Worm (Caenorhabditis elegans) whole organism, L2 larva: Measurements from ENCODE around the gene isp-1.
A peak's percentile ranks its signal among the peaks of the same experiment; 100 is the strongest.

ENCODE experiments used
- C34F6.9 ChIP-seq: fragments of 150-350 bp; optimal IDR thresholded peaks from 2 replicates; lab custom pipeline; 2014; ENCODE audit warnings: missing biosample characterization, missing genetic modification characterization
- F13H6.1 ChIP-seq: sonication (generic microtip); optimal IDR thresholded peaks from 2 replicates; lab custom pipeline; 2016; ENCODE audit warnings: missing genetic modification characterization, missing compliant biosample characterization
- R02D3.7 ChIP-seq: fragments of 150-350 bp; optimal IDR thresholded peaks from 2 replicates; lab custom pipeline; 2014; ENCODE audit warnings: missing biosample characterization, missing genetic modification characterization
- Y55F3AM.14 ChIP-seq: fragments of 200-800 bp; sonication (Bioruptor generic); optimal IDR thresholded peaks from 2 replicates; lab custom pipeline; 2018; ENCODE audit warnings: mild to moderate bottlenecking, missing genetic modification characterization, missing compliant biosample characterization
- ZK546.5 ChIP-seq: sonication (generic microtip); optimal IDR thresholded peaks from 2 replicates; lab custom pipeline; 2017; ENCODE audit warnings: missing biosample characterization, missing genetic modification characterization
- alr-1 ChIP-seq: fragments of 150-350 bp; optimal IDR thresholded peaks from 2 replicates; lab custom pipeline; 2014; ENCODE audit warnings: missing biosample characterization, missing genetic modification characterization
- aly-2 ChIP-seq: fragments of 150-350 bp; optimal IDR thresholded peaks from 2 replicates; lab custom pipeline; 2014; ENCODE audit warnings: missing biosample characterization, missing genetic modification characterization
- ama-1 ChIP-seq: fragments of 150-350 bp; optimal IDR thresholded peaks from 2 replicates; lab custom pipeline; 2018; ENCODE audit warnings: inconsistent platforms
- blmp-1 ChIP-seq: sonication (generic microtip); optimal IDR thresholded peaks from 2 replicates; lab custom pipeline; 2017; ENCODE audit warnings: missing genetic modification characterization, mild to moderate bottlenecking, missing compliant biosample characterization, antibody characterized with exemption, moderate library complexity; ENCODE audit not compliant: insufficient read depth
- ceh-16 ChIP-seq: fragments of 150-350 bp; optimal IDR thresholded peaks from 2 replicates; lab custom pipeline; 2014; ENCODE audit warnings: missing biosample characterization, missing genetic modification characterization
- ceh-82 ChIP-seq: fragments of 150-350 bp; optimal IDR thresholded peaks from 2 replicates; lab custom pipeline; 2014; ENCODE audit warnings: missing biosample characterization, missing genetic modification characterization
- crh-2 ChIP-seq: sonication (generic microtip); optimal IDR thresholded peaks from 2 replicates; lab custom pipeline; 2017; ENCODE audit warnings: missing biosample characterization, missing genetic modification characterization
- dmd-4 ChIP-seq: sonication (generic microtip); optimal IDR thresholded peaks from 2 replicates; lab custom pipeline; 2017; ENCODE audit warnings: missing biosample characterization, missing genetic modification characterization
- egl-27 ChIP-seq: sonication (generic microtip); optimal IDR thresholded peaks from 3 replicates; lab custom pipeline; 2017; ENCODE audit warnings: missing biosample characterization, missing genetic modification reagents, missing genetic modification characterization
- elt-1 ChIP-seq: fragments of 150-350 bp; optimal IDR thresholded peaks from 2 replicates; lab custom pipeline; 2014; ENCODE audit warnings: missing biosample characterization, missing genetic modification characterization
- elt-3 ChIP-seq: sonication (generic microtip); optimal IDR thresholded peaks from 2 replicates; lab custom pipeline; 2017; ENCODE audit warnings: missing biosample characterization, missing genetic modification characterization
- fos-1 ChIP-seq: fragments of 150-350 bp; optimal IDR thresholded peaks from 2 replicates; lab custom pipeline; 2014; ENCODE audit warnings: missing biosample characterization, missing genetic modification characterization
- gmeb-1 ChIP-seq: fragments of 150-350 bp; optimal IDR thresholded peaks from 2 replicates; lab custom pipeline; 2014; ENCODE audit warnings: missing biosample characterization, missing genetic modification characterization
- lin-11 ChIP-seq: fragments of 150-350 bp; sonication (generic microtip); optimal IDR thresholded peaks from 2 replicates; lab custom pipeline; 2014; ENCODE audit warnings: missing biosample characterization, missing genetic modification characterization, inconsistent platforms, mixed read lengths
- lin-13 ChIP-seq: fragments of 150-350 bp; optimal IDR thresholded peaks from 2 replicates; lab custom pipeline; 2014; ENCODE audit warnings: missing biosample characterization, missing genetic modification reagents, missing genetic modification characterization
- lin-39 ChIP-seq: fragments of 150-350 bp; optimal IDR thresholded peaks from 2 replicates; lab custom pipeline; 2014; ENCODE audit warnings: missing biosample characterization, missing genetic modification reagents, missing genetic modification characterization
- lsy-2 ChIP-seq, 2 experiments: fragments of 150-350 bp in 1 of 2; sonication (generic microtip) in 1 of 2; optimal IDR thresholded peaks; 2 replicates each; lab custom pipeline; 2014 to 2017; ENCODE audit warnings: missing biosample characterization in 2 of 2, missing genetic modification characterization in 2 of 2
- mab-5 ChIP-seq: fragments of 150-350 bp; optimal IDR thresholded peaks from 2 replicates; lab custom pipeline; 2014; ENCODE audit warnings: missing biosample characterization, missing genetic modification characterization
- mbf-1 ChIP-seq: sonication (generic microtip); optimal IDR thresholded peaks from 2 replicates; lab custom pipeline; 2017; ENCODE audit warnings: missing biosample characterization, missing genetic modification characterization
- mdl-1 ChIP-seq, 2 experiments: fragments of 150-350 bp in 1 of 2; sonication (generic microtip) in 1 of 2; optimal IDR thresholded peaks; 2 replicates each; lab custom pipeline; 2017; ENCODE audit warnings: missing biosample characterization in 2 of 2, missing genetic modification characterization in 2 of 2
- nhr-10 ChIP-seq: sonication (generic microtip); optimal IDR thresholded peaks from 2 replicates; lab custom pipeline; 2017; ENCODE audit warnings: missing biosample characterization, missing genetic modification characterization
- nhr-11 ChIP-seq: fragments of 150-350 bp; optimal IDR thresholded peaks from 2 replicates; lab custom pipeline; 2014; ENCODE audit warnings: missing biosample characterization, missing genetic modification characterization
- nhr-12 ChIP-seq: fragments of 150-350 bp; optimal IDR thresholded peaks from 2 replicates; lab custom pipeline; 2014; ENCODE audit warnings: missing biosample characterization, missing genetic modification characterization
- nhr-129 ChIP-seq: fragments of 150-350 bp; optimal IDR thresholded peaks from 2 replicates; lab custom pipeline; 2014; ENCODE audit warnings: missing biosample characterization, missing genetic modification characterization
- nhr-21 ChIP-seq: fragments of 150-350 bp; optimal IDR thresholded peaks from 2 replicates; lab custom pipeline; 2014; ENCODE audit warnings: missing biosample characterization, missing genetic modification characterization
- nhr-23 ChIP-seq: fragments of 150-350 bp; optimal IDR thresholded peaks from 2 replicates; lab custom pipeline; 2014; ENCODE audit warnings: missing biosample characterization, missing genetic modification reagents, missing genetic modification characterization
- nhr-237 ChIP-seq: fragments of 150-350 bp; optimal IDR thresholded peaks from 2 replicates; lab custom pipeline; 2014; ENCODE audit warnings: missing biosample characterization, missing genetic modification characterization
- nhr-25 ChIP-seq: fragments of 150-350 bp; sonication (generic microtip); optimal IDR thresholded peaks from 3 replicates; lab custom pipeline; 2014; ENCODE audit warnings: missing biosample characterization, missing genetic modification characterization
- nhr-6 ChIP-seq: fragments of 150-350 bp; optimal IDR thresholded peaks from 2 replicates; lab custom pipeline; 2014; ENCODE audit warnings: missing biosample characterization, missing genetic modification characterization
- nhr-77 ChIP-seq: fragments of 150-350 bp; optimal IDR thresholded peaks from 2 replicates; lab custom pipeline; 2014; ENCODE audit warnings: missing biosample characterization, missing genetic modification characterization
- peb-1 ChIP-seq: fragments of 150-350 bp; optimal IDR thresholded peaks from 2 replicates; lab custom pipeline; 2014; ENCODE audit warnings: missing biosample characterization, missing genetic modification characterization
- sem-4 ChIP-seq: fragments of 150-350 bp; optimal IDR thresholded peaks from 2 replicates; lab custom pipeline; 2014; ENCODE audit warnings: missing biosample characterization, missing genetic modification reagents, missing genetic modification characterization
- skn-1 ChIP-seq: sonication (generic microtip); optimal IDR thresholded peaks from 2 replicates; lab custom pipeline; 2017; ENCODE audit warnings: missing biosample characterization, missing genetic modification characterization
- sma-3 ChIP-seq: sonication (generic microtip); optimal IDR thresholded peaks from 2 replicates; lab custom pipeline; 2016; ENCODE audit warnings: missing genetic modification reagents, missing genetic modification characterization, missing compliant biosample characterization
- sma-9 ChIP-seq, 2 experiments: fragments of 150-350 bp in 1 of 2; sonication (generic microtip) in 1 of 2; optimal IDR thresholded peaks; 2 replicates each; lab custom pipeline; 2014 to 2016; ENCODE audit warnings: missing genetic modification characterization in 2 of 2, mild to moderate bottlenecking in 1 of 2, missing biosample characterization in 1 of 2, missing compliant biosample characterization in 1 of 2, missing genetic modification reagents in 1 of 2, moderate library complexity in 1 of 2
- snpc-4 ChIP-seq: fragments of 150-350 bp; optimal IDR thresholded peaks from 2 replicates; lab custom pipeline; 2014; ENCODE audit warnings: missing biosample characterization, missing genetic modification characterization
- unc-39 ChIP-seq: fragments of 150-350 bp; optimal IDR thresholded peaks from 2 replicates; lab custom pipeline; 2014; ENCODE audit warnings: missing biosample characterization, missing genetic modification characterization
- unc-55 ChIP-seq: fragments of 150-350 bp; sonication (generic microtip); optimal IDR thresholded peaks from 3 replicates; lab custom pipeline; 2014; ENCODE audit warnings: missing biosample characterization, missing genetic modification reagents, missing genetic modification characterization
- unc-62 ChIP-seq: fragments of 150-350 bp; optimal IDR thresholded peaks from 2 replicates; lab custom pipeline; 2014; ENCODE audit warnings: missing biosample characterization, missing genetic modification reagents, missing genetic modification characterization
- zag-1 ChIP-seq: fragments of 150-350 bp; optimal IDR thresholded peaks from 2 replicates; lab custom pipeline; 2014; ENCODE audit warnings: missing biosample characterization, missing genetic modification characterization
- ztf-1 ChIP-seq: fragments of 200-800 bp; sonication (Bioruptor generic); conservative IDR thresholded peaks from 2 replicates; pipeline ENCODE4 v1.3.6; 2022; ENCODE audit warnings: missing genetic modification characterization, missing compliant biosample characterization
- ztf-11 ChIP-seq: sonication (generic microtip); optimal IDR thresholded peaks from 2 replicates; lab custom pipeline; 2017; ENCODE audit warnings: missing biosample characterization, missing genetic modification characterization
- ztf-4 ChIP-seq: fragments of 150-350 bp; optimal IDR thresholded peaks from 2 replicates; lab custom pipeline; 2014; ENCODE audit warnings: missing biosample characterization, missing genetic modification characterization

isp-1 gene

DNA sequence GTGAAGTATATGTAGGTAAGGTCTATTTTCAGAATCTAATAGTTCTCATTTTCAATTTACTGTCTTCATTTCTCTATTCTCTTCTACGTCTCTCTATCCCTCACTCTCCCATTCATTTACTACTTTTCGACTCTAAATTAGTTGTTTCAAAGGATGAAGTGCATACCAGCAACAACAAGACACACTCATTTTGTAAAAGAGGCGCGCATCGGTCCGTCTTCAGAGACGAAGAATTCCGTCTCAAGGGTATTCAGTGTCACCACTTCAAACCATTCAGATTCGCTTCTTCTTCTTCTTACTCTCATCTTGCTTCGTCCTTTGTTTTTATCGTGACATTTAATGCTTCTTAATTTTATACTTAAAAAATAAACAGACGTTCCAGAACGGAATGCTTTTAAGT, 35.5 kb upstream of the isp-1 start:
- no peak for TF ChIP-seq nhr-21 (tag; lab: Kevin White, UChicago)
- peak; percentile 43 for TF ChIP-seq nhr-25 (tag; lab: Kevin White, UChicago)

DNA sequence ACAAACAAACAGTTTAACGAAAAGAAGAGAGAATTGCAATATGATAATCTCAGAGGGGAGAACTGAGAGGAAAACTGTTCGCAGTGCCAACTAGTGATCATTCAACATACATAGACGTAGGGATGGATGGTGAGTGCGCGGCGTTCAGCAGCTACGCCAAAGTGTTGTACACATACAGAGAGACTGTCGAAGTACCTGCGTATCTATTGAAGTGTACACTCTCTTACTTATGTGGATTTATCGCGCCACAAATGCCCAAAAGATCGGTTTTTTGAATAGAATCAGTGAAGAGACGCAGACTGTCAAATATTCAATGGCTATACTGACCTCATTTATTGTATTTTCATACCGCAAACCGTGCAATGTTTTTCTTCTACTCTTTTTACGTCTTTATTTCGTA, 34.4 kb upstream of the isp-1 start:
- no peak for TF ChIP-seq nhr-12 (tag; lab: Kevin White, UChicago)
- peak; percentile 20 for TF ChIP-seq blmp-1
- no peak for TF ChIP-seq crh-2 (tag; lab: Kevin White, UChicago)
- no peak for TF ChIP-seq nhr-11 (tag; lab: Kevin White, UChicago)
- no peak for TF ChIP-seq snpc-4 (tag; lab: Kevin White, UChicago)
- TF ChIP-seq sma-9 (GFP tag; optimal IDR thresholded peaks at IDR 0.05; lab: Kevin White, UChicago): peak; percentile 19
- no peak for TF ChIP-seq sma-9 (tag; optimal IDR thresholded peaks at IDR 0.05; lab: Kevin White, UChicago)
- TF ChIP-seq nhr-21 (tag; lab: Kevin White, UChicago): peak; percentile 19
- TF ChIP-seq aly-2 (tag; lab: Kevin White, UChicago): no peak
- TF ChIP-seq sem-4 (tag; lab: Kevin White, UChicago): peak; percentile 11
- TF ChIP-seq sma-3 (GFP tag; lab: Kevin White, UChicago): peak; percentile 17
- TF ChIP-seq R02D3.7 (tag; lab: Kevin White, UChicago): no peak
- no peak for TF ChIP-seq ceh-16
- TF ChIP-seq peb-1: no peak
- TF ChIP-seq dmd-4 (tag; lab: Kevin White, UChicago): no peak
- no peak for TF ChIP-seq skn-1 (tag; lab: Kevin White, UChicago)
- TF ChIP-seq nhr-25 (tag; lab: Kevin White, UChicago): no peak
- peak; percentile 31 for TF ChIP-seq fos-1 (tag; lab: Kevin White, UChicago)
- TF ChIP-seq elt-1: no peak
- no peak for TF ChIP-seq unc-62 (GFP tag; lab: Kevin White, UChicago)
- TF ChIP-seq ztf-4 (tag; lab: Kevin White, UChicago): no peak
- TF ChIP-seq nhr-6 (tag; lab: Kevin White, UChicago): no peak
- TF ChIP-seq C34F6.9 (tag; lab: Kevin White, UChicago): no peak
- TF ChIP-seq elt-3 (tag; lab: Kevin White, UChicago): no peak
- TF ChIP-seq nhr-77: no peak
- TF ChIP-seq gmeb-1 (tag; lab: Kevin White, UChicago): no peak
- TF ChIP-seq unc-39 (tag; lab: Kevin White, UChicago): no peak
- no peak for TF ChIP-seq zag-1 (tag; lab: Kevin White, UChicago)
- no peak for TF ChIP-seq mab-5 (tag; lab: Kevin White, UChicago)
- TF ChIP-seq mbf-1 (tag; lab: Kevin White, UChicago): no peak
- no peak for TF ChIP-seq lsy-2 (tag; optimal IDR thresholded peaks at IDR 0.05; lab: Kevin White, UChicago)
- TF ChIP-seq lin-39: no peak
- no peak for TF ChIP-seq nhr-129 (tag; lab: Kevin White, UChicago)
- no peak for TF ChIP-seq lin-11 (tag; lab: Kevin White, UChicago)
- no peak for TF ChIP-seq ceh-82 (tag; lab: Kevin White, UChicago)
- no peak for TF ChIP-seq alr-1 (tag; lab: Kevin White, UChicago)
- TF ChIP-seq ama-1: no peak
- TF ChIP-seq nhr-23: no peak
- no peak for TF ChIP-seq nhr-10 (tag; lab: Kevin White, UChicago)
- TF ChIP-seq unc-55 (GFP tag; lab: Kevin White, UChicago): no peak
- TF ChIP-seq Y55F3AM.14 (GFP tag; lab: Kevin White, UChicago): no peak
- TF ChIP-seq F13H6.1 (tag; lab: Kevin White, UChicago): peak; percentile 51
- no peak for TF ChIP-seq nhr-237 (tag; lab: Kevin White, UChicago)
- no peak for TF ChIP-seq lin-13 (GFP tag; lab: Kevin White, UChicago)
- TF ChIP-seq ztf-11 (tag; lab: Kevin White, UChicago): no peak
- peak; percentile 33 for TF ChIP-seq egl-27
- no peak for TF ChIP-seq ztf-1 (GFP tag; lab: Robert Waterston, UW)
- TF ChIP-seq ZK546.5 (tag; lab: Kevin White, UChicago): no peak
- no peak for TF ChIP-seq mdl-1 (tag; optimal IDR thresholded peaks at IDR 0.05; lab: Kevin White, UChicago)
